Worm (Caenorhabditis elegans) whole organism, mixed stage, embryonic: ENCODE data around the gene kqt-2.

Source experiments
- bed-3 ChIP-seq: fragments of 200-800 bp; sonication (Bioruptor generic); optimal IDR thresholded peaks from 3 replicates; lab custom pipeline; 2018; ENCODE audit warnings: mild to moderate bottlenecking, missing genetic modification characterization, moderate library complexity, missing compliant biosample characterization
- elt-1 ChIP-seq: sonication (generic microtip); optimal IDR thresholded peaks from 2 replicates; lab custom pipeline; 2017; ENCODE audit warnings: missing genetic modification characterization, mild to moderate bottlenecking, missing compliant biosample characterization, antibody characterized with exemption, moderate library complexity, borderline replicate concordance; ENCODE audit not compliant: insufficient read depth
- lin-13 ChIP-seq: fragments of 150-350 bp; optimal IDR thresholded peaks from 2 replicates; lab custom pipeline; 2014; ENCODE audit warnings: missing biosample characterization, missing genetic modification characterization
- lin-32 ChIP-seq: fragments of 200-800 bp; sonication (Bioruptor generic); optimal IDR thresholded peaks from 2 replicates; lab custom pipeline; 2018; ENCODE audit warnings: mild to moderate bottlenecking, missing genetic modification characterization, missing compliant biosample characterization
- lsy-2 ChIP-seq: fragments of 150-350 bp; optimal IDR thresholded peaks from 2 replicates; lab custom pipeline; 2014; ENCODE audit warnings: missing biosample characterization, missing genetic modification characterization
- mab-5 ChIP-seq: fragments of 150-350 bp; optimal IDR thresholded peaks from 2 replicates; lab custom pipeline; 2014; ENCODE audit warnings: missing biosample characterization, missing genetic modification characterization
- mep-1 ChIP-seq: fragments of 150-350 bp; optimal IDR thresholded peaks from 2 replicates; lab custom pipeline; 2017; ENCODE audit warnings: missing biosample characterization, missing genetic modification reagents, missing genetic modification characterization, inconsistent platforms
- nhr-237 ChIP-seq: fragments of 150-350 bp; optimal IDR thresholded peaks from 2 replicates; lab custom pipeline; 2014; ENCODE audit warnings: missing biosample characterization, missing genetic modification characterization
- nhr-28 ChIP-seq: fragments of 150-350 bp; optimal IDR thresholded peaks from 2 replicates; lab custom pipeline; 2014; ENCODE audit warnings: missing biosample characterization, missing genetic modification characterization
- sptf-1 ChIP-seq: sonication (generic microtip); optimal IDR thresholded peaks from 2 replicates; lab custom pipeline; 2017; ENCODE audit warnings: mild to moderate bottlenecking, missing genetic modification characterization, moderate library complexity, missing compliant biosample characterization
- unc-120 ChIP-seq: sonication (generic microtip); optimal IDR thresholded peaks from 2 replicates; lab custom pipeline; 2017; ENCODE audit warnings: missing genetic modification characterization, missing compliant biosample characterization; ENCODE audit not compliant: poor library complexity, severe bottlenecking
- unc-39 ChIP-seq: fragments of 150-350 bp; optimal IDR thresholded peaks from 2 replicates; lab custom pipeline; 2014; ENCODE audit warnings: missing biosample characterization, missing genetic modification characterization
- unc-62 ChIP-seq: fragments of 150-350 bp; optimal IDR thresholded peaks from 2 replicates; lab custom pipeline; 2014; ENCODE audit warnings: missing biosample characterization, missing genetic modification reagents, missing genetic modification characterization

DNA sequence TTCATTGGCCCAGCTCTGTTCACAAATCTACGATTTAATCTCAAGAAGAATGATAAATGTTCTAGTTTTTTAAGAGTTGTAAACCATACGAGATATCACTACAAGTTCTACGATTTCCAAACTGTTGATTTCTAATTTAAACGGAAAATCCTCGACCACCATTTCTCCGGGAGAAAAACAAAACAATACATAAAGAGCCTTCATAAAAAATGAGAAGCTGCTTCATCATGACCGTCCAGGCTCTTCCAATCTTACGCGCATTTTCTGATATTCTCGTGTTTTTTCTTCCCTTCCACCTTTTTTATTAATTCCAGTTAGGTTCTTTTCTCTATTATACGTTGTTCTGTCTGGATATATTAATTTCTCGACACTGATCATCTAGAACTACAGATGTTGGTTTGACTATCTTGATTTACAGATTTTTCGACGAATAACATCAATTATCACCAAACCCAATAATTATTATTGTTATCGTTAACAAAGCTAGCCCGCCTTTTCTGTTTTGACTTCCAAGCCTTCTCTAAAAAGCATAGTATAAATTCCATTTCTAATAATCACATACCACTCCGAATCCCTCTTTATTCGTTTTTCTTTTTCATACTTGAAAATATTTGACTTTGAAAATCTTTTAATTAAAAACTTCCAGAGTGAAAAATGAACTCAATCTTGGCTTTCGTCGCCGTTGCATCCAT is 31.6 kb downstream of the kqt-2 start, which contains the start of gene C47D2.1:
- no peak for TF ChIP-seq elt-1 (tag; lab: Kevin White, UChicago)
- no peak for TF ChIP-seq nhr-237
- no peak for TF ChIP-seq unc-120
- TF ChIP-seq lsy-2 (tag; lab: Kevin White, UChicago), result no peak
- TF ChIP-seq bed-3 (GFP tag; lab: Kevin White, UChicago), result no peak
- TF ChIP-seq sptf-1 (tag; lab: Kevin White, UChicago), result no peak
- no peak for TF ChIP-seq lin-13 (tag; lab: Kevin White, UChicago)
- TF ChIP-seq mab-5 (tag; lab: Kevin White, UChicago), result no peak
- TF ChIP-seq unc-62, result no peak
- no peak for TF ChIP-seq nhr-28 (tag; lab: Kevin White, UChicago)
- TF ChIP-seq lin-32, result no peak
- no peak for TF ChIP-seq mep-1 (tag; lab: Kevin White, UChicago)
- no peak for TF ChIP-seq unc-39 (tag; lab: Kevin White, UChicago)
